Fruit fly (Drosophila melanogaster) whole organism, embryonic: ENCODE data around the gene CG34325.

Experiments
- Asciz ChIP-seq: fragments of 200-800 bp; sonication (Bioruptor generic); optimal IDR thresholded peaks from 2 replicates; lab custom pipeline; 2017; ENCODE audit warnings: missing biosample characterization, mild to moderate bottlenecking, missing genetic modification characterization, missing genetic modification reagents
- Atf3 ChIP-seq: fragments of 200-800 bp; sonication (Bioruptor generic); optimal IDR thresholded peaks from 3 replicates; lab custom pipeline; 2016; ENCODE audit warnings: missing biosample characterization, missing genetic modification characterization
- CG10959 ChIP-seq: fragments of 200-800 bp; sonication (Bioruptor generic); IDR thresholded peaks from 2 replicates; pipeline ENCODE4 v1.3.6; 2022; ENCODE audit warnings: missing biosample characterization, missing genetic modification characterization
- CG11456 ChIP-seq: fragments of 200-800 bp; sonication (Bioruptor generic); IDR thresholded peaks from 3 replicates; pipeline ENCODE4 v1.3.6; 2022; ENCODE audit warnings: missing biosample characterization, missing genetic modification characterization
- CG12769 ChIP-seq: fragments of 200-800 bp; sonication (Bioruptor generic); optimal IDR thresholded peaks from 2 replicates; lab custom pipeline; 2019; ENCODE audit warnings: missing biosample characterization, mild to moderate bottlenecking, missing genetic modification characterization, moderate library complexity
- CG14860 ChIP-seq: fragments of 200-800 bp; sonication (Bioruptor generic); IDR thresholded peaks from 3 replicates; pipeline ENCODE4 v1.3.6; 2022; ENCODE audit warnings: missing biosample characterization, missing genetic modification characterization; ENCODE audit not compliant: partially characterized antibody
- CG15269 ChIP-seq: fragments of 200-800 bp; sonication (Bioruptor generic); optimal IDR thresholded peaks from 2 replicates; lab custom pipeline; 2018; ENCODE audit warnings: missing biosample characterization, mild to moderate bottlenecking, missing genetic modification characterization, moderate library complexity
- CG1603 ChIP-seq: fragments of 200-800 bp; sonication (Bioruptor generic); optimal IDR thresholded peaks from 2 replicates; lab custom pipeline; 2019; ENCODE audit warnings: missing biosample characterization, mild to moderate bottlenecking, missing genetic modification characterization, moderate library complexity
- CG17612 ChIP-seq: fragments of 200-800 bp; sonication (Bioruptor generic); IDR thresholded peaks from 2 replicates; pipeline ENCODE4 v1.3.6; 2022; ENCODE audit warnings: missing biosample characterization, missing genetic modification characterization
- CG17829 ChIP-seq: fragments of 200-800 bp; optimal IDR thresholded peaks from 2 replicates; lab custom pipeline; 2019; ENCODE audit warnings: missing biosample characterization, mild to moderate bottlenecking, missing genetic modification characterization, moderate library complexity
- CG18764 ChIP-seq: fragments of 200-800 bp; sonication (Bioruptor generic); optimal IDR thresholded peaks from 3 replicates; lab custom pipeline; 2016; ENCODE audit warnings: missing biosample characterization, missing genetic modification characterization
- CG31365 ChIP-seq: fragments of 200-800 bp; sonication (Bioruptor generic); optimal IDR thresholded peaks from 2 replicates; lab custom pipeline; 2018; ENCODE audit warnings: missing biosample characterization, mild to moderate bottlenecking, missing genetic modification characterization
- CG3163 ChIP-seq: fragments of 200-800 bp; sonication (Bioruptor generic); optimal IDR thresholded peaks from 3 replicates; lab custom pipeline; 2016; ENCODE audit warnings: missing biosample characterization, missing genetic modification characterization
- CG34422 ChIP-seq: fragments of 200-800 bp; sonication (Bioruptor generic); IDR thresholded peaks from 3 replicates; pipeline ENCODE4 v1.3.6; 2022; ENCODE audit warnings: missing biosample characterization, missing genetic modification characterization
- CG4707 ChIP-seq: fragments of 200-800 bp; sonication (Bioruptor generic); optimal IDR thresholded peaks from 2 replicates; lab custom pipeline; 2018; ENCODE audit warnings: missing biosample characterization, mild to moderate bottlenecking, missing genetic modification characterization, moderate library complexity
- CG6689 ChIP-seq: fragments of 200-800 bp; sonication (Bioruptor generic); IDR thresholded peaks from 2 replicates; pipeline ENCODE4 v1.3.6; 2022; ENCODE audit warnings: missing biosample characterization, missing genetic modification characterization
- CG6854 ChIP-seq: fragments of 200-800 bp; sonication (Bioruptor generic); optimal IDR thresholded peaks from 3 replicates; lab custom pipeline; 2017; ENCODE audit warnings: missing biosample characterization, mild to moderate bottlenecking, missing genetic modification characterization
- CG8281 ChIP-seq: fragments of 200-800 bp; sonication (Bioruptor generic); optimal IDR thresholded peaks from 2 replicates; lab custom pipeline; 2018; ENCODE audit warnings: missing biosample characterization, mild to moderate bottlenecking, missing genetic modification characterization, moderate library complexity
- Deaf1 ChIP-seq: fragments of 200-800 bp; optimal IDR thresholded peaks from 3 replicates; lab custom pipeline; 2019; ENCODE audit warnings: missing biosample characterization, mild to moderate bottlenecking, missing genetic modification characterization, moderate library complexity
- Dfd ChIP-seq, 2 experiments: fragments of >200 bp; optimal IDR thresholded peaks; 2 replicates each; lab custom pipeline; 2017; ENCODE audit warnings: missing biosample characterization in 2 of 2, missing genetic modification characterization in 2 of 2
- Dll ChIP-seq: fragments of 200-800 bp; sonication (Bioruptor generic); IDR thresholded peaks from 4 replicates; pipeline ENCODE4 v1.3.6; 2022; ENCODE audit warnings: missing biosample characterization, missing genetic modification characterization; ENCODE audit not compliant: partially characterized antibody
- H15 ChIP-seq: fragments of 200-800 bp; sonication (Bioruptor generic); IDR thresholded peaks from 3 replicates; pipeline ENCODE4 v1.3.6; 2022; ENCODE audit warnings: missing biosample characterization, missing genetic modification characterization
- HLH4C ChIP-seq: fragments of 200-800 bp; sonication (Bioruptor generic); IDR thresholded peaks from 3 replicates; pipeline ENCODE4 v1.3.6; 2022; ENCODE audit warnings: missing biosample characterization, missing genetic modification characterization; ENCODE audit not compliant: partially characterized antibody
- Hr51 ChIP-seq, 2 experiments: fragments of 200-800 bp; sonication (Bioruptor generic); optimal IDR thresholded peaks; 2 replicates in 1 of 2; 3 replicates in 1 of 2; lab custom pipeline; 2016 to 2018; ENCODE audit warnings: missing biosample characterization in 2 of 2, missing genetic modification characterization in 2 of 2, mild to moderate bottlenecking in 1 of 2, moderate library complexity in 1 of 2
- Lhr ChIP-seq: fragments of 200-800 bp; sonication (Bioruptor generic); optimal IDR thresholded peaks from 3 replicates; lab custom pipeline; 2017; ENCODE audit warnings: mild to moderate bottlenecking, missing biosample characterization, missing genetic modification reagents, missing genetic modification characterization
- Lpt ChIP-seq: fragments of >200 bp; optimal IDR thresholded peaks from 2 replicates; lab custom pipeline; 2018; ENCODE audit warnings: missing biosample characterization, missing genetic modification characterization
- MBD-R2 ChIP-seq: fragments of 200-800 bp; sonication (Bioruptor generic); IDR thresholded peaks from 2 replicates; pipeline ENCODE4 v1.3.6; 2022; ENCODE audit warnings: missing biosample characterization, missing genetic modification characterization
- Med ChIP-seq: fragments of 200-800 bp; sonication (Bioruptor generic); peaks from one replicate; lab custom pipeline; 2016; ENCODE audit warnings: missing biosample characterization, missing genetic modification characterization, mild to moderate bottlenecking, inconsistent platforms, moderate library complexity
- NfI ChIP-seq: fragments of 200-800 bp; sonication (Bioruptor generic); optimal IDR thresholded peaks from 3 replicates; lab custom pipeline; 2018; ENCODE audit warnings: missing biosample characterization, mild to moderate bottlenecking, missing genetic modification characterization, moderate library complexity
- Scr ChIP-seq: fragments of 200-800 bp; sonication (Bioruptor generic); IDR thresholded peaks from 2 replicates; pipeline ENCODE4 v1.3.6; 2022; ENCODE audit warnings: missing biosample characterization, missing genetic modification characterization; ENCODE audit not compliant: partially characterized antibody
- Sry-β ChIP-seq: fragments of 200-800 bp; sonication (Bioruptor generic); optimal IDR thresholded peaks from 2 replicates; lab custom pipeline; 2018; ENCODE audit warnings: missing biosample characterization, mild to moderate bottlenecking, missing genetic modification characterization, moderate library complexity
- cg ChIP-seq: fragments of 200-800 bp; sonication (Bioruptor generic); optimal IDR thresholded peaks from 3 replicates; lab custom pipeline; 2019; ENCODE audit warnings: missing biosample characterization, mild to moderate bottlenecking, missing genetic modification characterization, moderate library complexity
- chif ChIP-seq, 2 experiments: fragments of 200-800 bp; sonication (Bioruptor generic); optimal IDR thresholded peaks; 3 replicates each; lab custom pipeline; 2016; ENCODE audit warnings: missing biosample characterization in 2 of 2, missing genetic modification characterization in 2 of 2
- chinmo ChIP-seq: fragments of 200-800 bp; sonication (Bioruptor generic); IDR thresholded peaks from 4 replicates; pipeline ENCODE4 v1.3.6; 2022; ENCODE audit warnings: missing biosample characterization, missing genetic modification characterization; ENCODE audit not compliant: partially characterized antibody
- ci ChIP-seq: fragments of 200-800 bp; sonication (Bioruptor generic); IDR thresholded peaks from 3 replicates; pipeline ENCODE4 v1.3.6; 2022; ENCODE audit warnings: missing biosample characterization, missing genetic modification characterization
- esg ChIP-seq: fragments of 200-800 bp; sonication (Bioruptor generic); conservative IDR thresholded peaks from 2 replicates; pipeline ENCODE4 v1.3.6; 2022; ENCODE audit warnings: missing biosample characterization, missing genetic modification characterization
- ewg ChIP-seq: fragments of 200-800 bp; sonication (Bioruptor generic); optimal IDR thresholded peaks from 3 replicates; lab custom pipeline; 2017; ENCODE audit warnings: mild to moderate bottlenecking, missing biosample characterization, missing genetic modification reagents, missing genetic modification characterization
- fd96Cb ChIP-seq: fragments of 200-800 bp; sonication (Bioruptor generic); optimal IDR thresholded peaks from 2 replicates; lab custom pipeline; 2018; ENCODE audit warnings: missing biosample characterization, mild to moderate bottlenecking, missing genetic modification characterization, moderate library complexity
- ftz-f1 ChIP-seq: fragments of 200-800 bp; sonication (Bioruptor generic); optimal IDR thresholded peaks from 2 replicates; lab custom pipeline; 2016; ENCODE audit warnings: missing biosample characterization, missing genetic modification characterization
- gem ChIP-seq: fragments of 200-800 bp; sonication (Bioruptor generic); optimal IDR thresholded peaks from 2 replicates; lab custom pipeline; 2019; ENCODE audit warnings: missing biosample characterization, mild to moderate bottlenecking, missing genetic modification characterization, moderate library complexity
- gsb-n ChIP-seq: fragments of 200-800 bp; sonication (Bioruptor generic); optimal IDR thresholded peaks from 3 replicates; lab custom pipeline; 2018; ENCODE audit warnings: missing biosample characterization, mild to moderate bottlenecking, missing genetic modification characterization
- inv ChIP-seq: fragments of 200-800 bp; sonication (Bioruptor generic); IDR thresholded peaks from 2 replicates; pipeline ENCODE4 v1.3.6; 2022; ENCODE audit warnings: missing biosample characterization, missing genetic modification characterization; ENCODE audit not compliant: partially characterized antibody
- kni ChIP-seq: fragments of 200-800 bp; sonication (Bioruptor generic); optimal IDR thresholded peaks from 3 replicates; lab custom pipeline; 2017; ENCODE audit warnings: mild to moderate bottlenecking, missing biosample characterization, missing genetic modification reagents, missing genetic modification characterization
- luna ChIP-seq: fragments of 200-800 bp; sonication (Bioruptor generic); optimal IDR thresholded peaks from 2 replicates; lab custom pipeline; 2016; ENCODE audit warnings: missing biosample characterization, missing genetic modification characterization
- oc ChIP-seq: fragments of 200-800 bp; sonication (Bioruptor generic); optimal IDR thresholded peaks from 2 replicates; lab custom pipeline; 2018; ENCODE audit warnings: missing biosample characterization, mild to moderate bottlenecking, missing genetic modification characterization, moderate library complexity
- sim ChIP-seq: fragments of 200-800 bp; sonication (Bioruptor generic); IDR thresholded peaks from 2 replicates; pipeline ENCODE4 v1.3.6; 2022; ENCODE audit warnings: missing biosample characterization, missing genetic modification characterization
- slbo ChIP-seq: fragments of 200-800 bp; sonication (Bioruptor generic); IDR thresholded peaks from 2 replicates; pipeline ENCODE4 v1.3.6; 2022; ENCODE audit warnings: missing biosample characterization, missing genetic modification characterization
- unc-4 ChIP-seq: fragments of 200-800 bp; sonication (Bioruptor generic); IDR thresholded peaks from 2 replicates; pipeline ENCODE4 v1.3.6; 2022; ENCODE audit warnings: missing biosample characterization, missing genetic modification characterization; ENCODE audit not compliant: partially characterized antibody
- vnd ChIP-seq: fragments of 200-800 bp; sonication (Bioruptor generic); IDR thresholded peaks from 3 replicates; pipeline ENCODE4 v1.3.6; 2022; ENCODE audit warnings: missing biosample characterization, missing genetic modification characterization; ENCODE audit not compliant: partially characterized antibody

CG34325 gene

DNA sequence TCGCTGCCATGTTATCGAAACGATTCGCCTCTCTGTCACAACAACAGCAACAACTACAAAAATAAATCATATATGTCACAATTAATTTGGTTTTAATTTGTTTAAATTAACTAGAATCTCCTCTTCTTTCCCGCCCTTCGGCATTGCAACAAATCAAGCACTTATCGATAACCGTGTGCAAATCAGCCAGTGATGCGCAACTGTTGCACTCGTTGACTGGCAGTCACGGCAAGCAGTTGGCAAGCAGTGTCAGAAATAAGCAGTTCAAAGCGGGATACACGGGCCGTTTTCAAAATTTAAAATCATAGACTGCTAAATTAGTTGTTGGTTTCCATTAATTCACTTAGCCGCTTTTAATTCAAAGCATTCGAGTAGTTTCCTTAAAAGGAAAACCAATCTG lies 37.4 kb downstream of the CG34325 start, which contains the start of gene Axs (continued):
- TF ChIP-seq CG17829 (tag; lab: Kevin White, UChicago) (no peak), Dfd (GFP tag; optimal IDR thresholded peaks at IDR 0.05; lab: Kevin White, UChicago) (peak in 1 of 2 experiments; percentile 31), CG6854 (GFP tag; lab: Kevin White, UChicago) (no peak), ci (GFP tag; lab: Robert Waterston, UW) (peak; percentile 21; the same call in 1 of the 3 replicates), Sry-β (GFP tag; lab: Kevin White, UChicago) (peak; percentile 87), Hr51 (GFP tag; optimal IDR thresholded peaks at IDR 0.05; lab: Kevin White, UChicago) (peak in 1 of 2 experiments; percentile 3), CG15269 (tag; lab: Kevin White, UChicago) (no peak), cg (GFP tag; lab: Kevin White, UChicago) (peak; percentile 13), kni (no peak), Atf3 (GFP tag; lab: Kevin White, UChicago) (peak; percentile 51), CG17612 (GFP tag; lab: Robert Waterston, UW) (no peak), Deaf1 (tag; lab: Kevin White, UChicago) (no peak), gem (tag; lab: Kevin White, UChicago) (peak; percentile 17), Asciz (GFP tag; lab: Kevin White, UChicago) (no peak), oc (no peak), slbo (GFP tag; lab: Robert Waterston, UW) (peak; percentile 52), MBD-R2 (GFP tag; lab: Robert Waterston, UW) (peak; percentile 23; the same call in 1 of the 2 replicates), Lpt (no peak), gsb-n (tag; lab: Kevin White, UChicago) (peak; percentile 23), CG1603 (tag; lab: Kevin White, UChicago) (peak; percentile 66), CG18764 (GFP tag; lab: Kevin White, UChicago) (no peak), Dll (peak; percentile 62; the same call in 2 of the 4 replicates), Lhr (GFP tag; lab: Kevin White, UChicago) (peak; percentile 77), CG8281 (tag; lab: Kevin White, UChicago) (no peak), chif (GFP tag; optimal IDR thresholded peaks at IDR 0.05; lab: Kevin White, UChicago) (peak; percentile 3 to 10), luna (no peak), inv (GFP tag; lab: Robert Waterston, UW) (peak; percentile 67), sim (GFP tag; lab: Robert Waterston, UW) (no peak), CG10959 (GFP tag; lab: Robert Waterston, UW) (no peak), fd96Cb (tag; lab: Kevin White, UChicago) (no peak), CG31365 (tag; lab: Kevin White, UChicago) (peak; percentile 97), NfI (peak; percentile 11), CG12769 (tag; lab: Kevin White, UChicago) (peak; percentile 16), Scr (peak; percentile 68), CG11456 (GFP tag; lab: Robert Waterston, UW) (no peak), unc-4 (GFP tag; lab: Robert Waterston, UW) (peak; percentile 64), chinmo (peak; percentile 99), CG14860 (GFP tag; lab: Robert Waterston, UW) (peak; percentile 64), CG34422 (GFP tag; lab: Robert Waterston, UW) (0 out of 3 replicates have a peak, but pooled peaks have one; percentile 36), esg (GFP tag; lab: Robert Waterston, UW) (no peak), ewg (GFP tag; lab: Kevin White, UChicago) (peak; percentile 47), CG3163 (no peak), CG6689 (GFP tag; lab: Robert Waterston, UW) (no peak), vnd (peak; percentile 58; the same call in 2 of the 3 replicates), CG4707 (GFP tag; lab: Kevin White, UChicago) (no peak), ftz-f1 (peak; percentile 53), Med (GFP tag; lab: Kevin White, UChicago) (peak; percentile 89), HLH4C (GFP tag; lab: Robert Waterston, UW) (peak; percentile 48; the same call in 2 of the 3 replicates), H15 (no peak)
